Worm (Caenorhabditis elegans) whole organism, midembryonic: ENCODE measurements around the gene cpna-5.

Experiments
- cog-1 ChIP-seq: sonication (generic microtip); optimal IDR thresholded peaks from 2 replicates; lab custom pipeline; 2016; ENCODE audit warnings: missing genetic modification characterization, missing compliant biosample characterization
- flt-1 ChIP-seq: fragments of 200-800 bp; sonication (Bioruptor generic); IDR thresholded peaks from 2 replicates; pipeline ENCODE4 v1.3.6; 2022; ENCODE audit warnings: missing genetic modification characterization, missing compliant biosample characterization
- ref-1 ChIP-seq: fragments of 200-800 bp; sonication (Bioruptor generic); conservative IDR thresholded peaks from 2 replicates; pipeline ENCODE4 v1.3.6; 2022; ENCODE audit warnings: missing genetic modification reagents, missing genetic modification characterization, missing compliant biosample characterization
- ztf-29 ChIP-seq: fragments of 200-800 bp; sonication (Bioruptor generic); IDR thresholded peaks from 2 replicates; pipeline ENCODE4 v1.3.6; 2022; ENCODE audit warnings: missing genetic modification reagents, missing genetic modification characterization, missing compliant biosample characterization

- TF ChIP-seq ztf-29 (GFP tag; lab: Robert Waterston, UW) (no peak), cog-1 (tag; lab: Kevin White, UChicago) (no peak), flt-1 (GFP tag; lab: Robert Waterston, UW) (no peak), ref-1 (GFP tag; lab: Robert Waterston, UW) (no peak)
These were observed 35.1 kb upstream of the cpna-5 start, which contains the start of gene trx-1 for ce11 chrII:7753500-7753899.
